Worm (Caenorhabditis elegans) whole organism, young adult: ENCODE data around the gene fbxc-32.
A peak's percentile ranks its signal among the peaks of the same experiment; 100 is the strongest.
"Not testable (repeated sequence)": the region's sequence is repeated elsewhere in the genome, so short reads cannot be mapped to it uniquely, and the experiment has no call there.

Source experiments
- B0035.1 ChIP-seq: sonication (generic microtip); optimal IDR thresholded peaks from 2 replicates; lab custom pipeline; 2016; ENCODE audit warnings: missing genetic modification characterization, mild to moderate bottlenecking, missing compliant biosample characterization, missing genotype, missing genetic modification reagents
- B0261.1 ChIP-seq: sonication (generic microtip); optimal IDR thresholded peaks from 2 replicates; lab custom pipeline; 2016; ENCODE audit warnings: mild to moderate bottlenecking, missing genetic modification characterization, moderate library complexity, missing compliant biosample characterization
- C06A6.2 ChIP-seq: fragments of 200-800 bp; sonication (Bioruptor generic); conservative IDR thresholded peaks from 2 replicates; pipeline ENCODE4 v1.3.6; 2022; ENCODE audit warnings: missing genetic modification characterization, missing compliant biosample characterization
- F37B4.10 ChIP-seq: fragments of 200-800 bp; sonication (Bioruptor generic); IDR thresholded peaks from 2 replicates; pipeline ENCODE4 v1.3.6; 2022; ENCODE audit warnings: missing genetic modification characterization, missing compliant biosample characterization
- F57A8.1 ChIP-seq: fragments of 200-800 bp; sonication (Bioruptor generic); optimal IDR thresholded peaks from 2 replicates; lab custom pipeline; 2018; ENCODE audit warnings: mild to moderate bottlenecking, missing genetic modification characterization, moderate library complexity, missing compliant biosample characterization
- K11D2.4 ChIP-seq: fragments of 200-800 bp; sonication (Bioruptor generic); IDR thresholded peaks from 2 replicates; pipeline ENCODE4 v1.3.6; 2022; ENCODE audit warnings: missing genetic modification reagents, missing genetic modification characterization, missing compliant biosample characterization
- T26A5.8 ChIP-seq: sonication (generic microtip); optimal IDR thresholded peaks from 2 replicates; lab custom pipeline; 2016; ENCODE audit warnings: missing genetic modification characterization, missing compliant biosample characterization
- Y53G8AR.9 ChIP-seq: fragments of 200-800 bp; sonication (Bioruptor generic); conservative IDR thresholded peaks from 2 replicates; pipeline ENCODE4 v1.3.6; 2022; ENCODE audit warnings: missing genetic modification reagents, missing genetic modification characterization, missing compliant biosample characterization
- aptf-2 ChIP-seq: fragments of 200-800 bp; sonication (Bioruptor generic); conservative IDR thresholded peaks from 2 replicates; pipeline ENCODE4 v1.3.6; 2022; ENCODE audit warnings: missing genetic modification reagents, missing genetic modification characterization, missing compliant biosample characterization
- attf-3 ChIP-seq: fragments of 200-800 bp; sonication (Bioruptor generic); conservative IDR thresholded peaks from 2 replicates; pipeline ENCODE4 v1.3.6; 2022; ENCODE audit warnings: missing genetic modification reagents, missing genetic modification characterization, missing compliant biosample characterization
- cebp-1 ChIP-seq, 2 experiments: fragments of 200-800 bp in 1 of 2; sonication (Bioruptor generic) in 1 of 2; sonication (generic microtip) in 1 of 2; IDR thresholded peaks in 1 of 2; optimal IDR thresholded peaks in 1 of 2; 2 replicates each; pipeline versions ENCODE4 v1.3.6 to Lab custom; 2017 to 2022; ENCODE audit warnings: missing compliant biosample characterization in 2 of 2, missing genetic modification characterization in 2 of 2, mild to moderate bottlenecking in 1 of 2, missing genetic modification reagents in 1 of 2, moderate library complexity in 1 of 2
- ceh-58 ChIP-seq: fragments of 200-800 bp; sonication (Bioruptor generic); IDR thresholded peaks from 2 replicates; pipeline ENCODE4 v1.3.6; 2022; ENCODE audit warnings: missing genetic modification characterization, missing compliant biosample characterization
- chd-7 ChIP-seq: sonication (generic microtip); optimal IDR thresholded peaks from 2 replicates; lab custom pipeline; 2016; ENCODE audit warnings: mild to moderate bottlenecking, missing genetic modification characterization, moderate library complexity, missing compliant biosample characterization
- egl-18 ChIP-seq: fragments of 200-800 bp; sonication (Bioruptor generic); IDR thresholded peaks from 2 replicates; pipeline ENCODE4 v1.3.6; 2022; ENCODE audit warnings: missing genetic modification reagents, missing genetic modification characterization, missing compliant biosample characterization
- gei-17 ChIP-seq: fragments of 200-800 bp; sonication (Bioruptor generic); optimal IDR thresholded peaks from 2 replicates; lab custom pipeline; 2018; ENCODE audit warnings: mild to moderate bottlenecking, missing genetic modification characterization, missing compliant biosample characterization
- hmg-1.2 ChIP-seq: fragments of 200-800 bp; sonication (Bioruptor generic); IDR thresholded peaks from 2 replicates; pipeline ENCODE4 v1.3.6; 2022; ENCODE audit warnings: missing genetic modification reagents, missing genetic modification characterization, missing compliant biosample characterization
- let-526 ChIP-seq: fragments of 200-800 bp; sonication (Bioruptor generic); IDR thresholded peaks from 2 replicates; pipeline ENCODE4 v1.3.6; 2022; ENCODE audit warnings: missing genetic modification reagents, missing genetic modification characterization, missing compliant biosample characterization
- lin-40 ChIP-seq: sonication (generic microtip); optimal IDR thresholded peaks from 2 replicates; lab custom pipeline; 2016; ENCODE audit warnings: missing genetic modification characterization, mild to moderate bottlenecking, missing compliant biosample characterization, missing genotype, missing genetic modification reagents
- lsl-1 ChIP-seq: fragments of 200-800 bp; sonication (Bioruptor generic); optimal IDR thresholded peaks from 2 replicates; lab custom pipeline; 2018; ENCODE audit warnings: mild to moderate bottlenecking, missing genetic modification characterization, moderate library complexity, missing compliant biosample characterization
- lsy-27 ChIP-seq: sonication (generic microtip); optimal IDR thresholded peaks from 2 replicates; lab custom pipeline; 2017; ENCODE audit warnings: missing genetic modification characterization, mild to moderate bottlenecking, missing compliant biosample characterization, antibody characterized with exemption, missing genotype, borderline replicate concordance; ENCODE audit not compliant: insufficient read depth
- madf-10 ChIP-seq: sonication (generic microtip); optimal IDR thresholded peaks from 2 replicates; lab custom pipeline; 2016; ENCODE audit warnings: mild to moderate bottlenecking, missing genetic modification characterization, missing compliant biosample characterization
- madf-3 ChIP-seq: fragments of 200-800 bp; sonication (Bioruptor generic); IDR thresholded peaks from 2 replicates; pipeline ENCODE4 v1.3.6; 2022; ENCODE audit warnings: missing genetic modification reagents, missing genetic modification characterization, missing compliant biosample characterization
- nfya-2 ChIP-seq: fragments of 200-800 bp; sonication (Bioruptor generic); IDR thresholded peaks from 2 replicates; pipeline ENCODE4 v1.3.6; 2022; ENCODE audit warnings: missing genetic modification reagents, missing genetic modification characterization, missing compliant biosample characterization
- nhr-27 ChIP-seq: fragments of 200-800 bp; sonication (Bioruptor generic); optimal IDR thresholded peaks from 2 replicates; lab custom pipeline; 2018; ENCODE audit warnings: mild to moderate bottlenecking, missing genetic modification characterization, moderate library complexity, missing compliant biosample characterization
- nhr-80 ChIP-seq: sonication (generic microtip); optimal IDR thresholded peaks from 2 replicates; lab custom pipeline; 2016; ENCODE audit warnings: missing genetic modification characterization, missing compliant biosample characterization
- pbrm-1 ChIP-seq: fragments of 200-800 bp; sonication (Bioruptor generic); IDR thresholded peaks from 2 replicates; pipeline ENCODE4 v1.3.6; 2022; ENCODE audit warnings: missing genetic modification reagents, missing genetic modification characterization, missing compliant biosample characterization
- pha-4 ChIP-seq: fragments of 150-350 bp; sonication (generic microtip); optimal IDR thresholded peaks from 2 replicates; lab custom pipeline; 2014; ENCODE audit warnings: missing biosample characterization, missing genetic modification reagents, missing genetic modification characterization
- snpc-1.1 ChIP-seq: sonication (generic microtip); optimal IDR thresholded peaks from 2 replicates; lab custom pipeline; 2017; ENCODE audit warnings: missing genetic modification characterization, mild to moderate bottlenecking, missing compliant biosample characterization, antibody characterized with exemption, moderate library complexity, missing genotype, missing genetic modification reagents; ENCODE audit not compliant: insufficient read depth
- snpc-1.3 ChIP-seq: sonication (generic microtip); optimal IDR thresholded peaks from 2 replicates; lab custom pipeline; 2017; ENCODE audit warnings: missing genetic modification characterization, mild to moderate bottlenecking, missing compliant biosample characterization, antibody characterized with exemption, moderate library complexity, missing genotype, missing genetic modification reagents; ENCODE audit not compliant: insufficient read depth
- snpc-3.4 ChIP-seq: sonication (generic microtip); optimal IDR thresholded peaks from 2 replicates; lab custom pipeline; 2017; ENCODE audit warnings: missing genetic modification characterization, mild to moderate bottlenecking, missing compliant biosample characterization, antibody characterized with exemption, moderate library complexity, missing genotype, missing genetic modification reagents
- snpc-4 ChIP-seq, 5 experiments: fragments of 150-350 bp in 1 of 5; sonication (generic microtip) in 4 of 5; optimal IDR thresholded peaks; 2 replicates each; lab custom pipeline; 2014 to 2018; ENCODE audit warnings: missing genetic modification characterization in 5 of 5, missing biosample characterization in 3 of 5, antibody characterized with exemption in 2 of 5, mild to moderate bottlenecking in 2 of 5, missing compliant biosample characterization in 2 of 5, missing genotype in 2 of 5, moderate library complexity in 2 of 5, missing genetic modification reagents in 1 of 5
- sptf-2 ChIP-seq: fragments of 200-800 bp; sonication (Bioruptor generic); optimal IDR thresholded peaks from 2 replicates; lab custom pipeline; 2018; ENCODE audit warnings: mild to moderate bottlenecking, missing genetic modification characterization, missing compliant biosample characterization
- tbx-9 ChIP-seq: sonication (generic microtip); optimal IDR thresholded peaks from 2 replicates; lab custom pipeline; 2016; ENCODE audit warnings: borderline replicate concordance, missing genetic modification characterization, inconsistent platforms, missing compliant biosample characterization
- unc-130 ChIP-seq: sonication (generic microtip); optimal IDR thresholded peaks from 2 replicates; lab custom pipeline; 2016; ENCODE audit warnings: missing genetic modification reagents, missing genetic modification characterization, missing compliant biosample characterization
- zfh-2 ChIP-seq: fragments of 200-800 bp; sonication (Bioruptor generic); conservative IDR thresholded peaks from 2 replicates; pipeline ENCODE4 v1.3.6; 2022; ENCODE audit warnings: missing genetic modification reagents, missing genetic modification characterization, missing compliant biosample characterization
- ztf-26 ChIP-seq: sonication (generic microtip); optimal IDR thresholded peaks from 2 replicates; lab custom pipeline; 2017; ENCODE audit warnings: missing genetic modification characterization, missing compliant biosample characterization
- ztf-3 ChIP-seq: fragments of 200-800 bp; sonication (Bioruptor generic); optimal IDR thresholded peaks from 2 replicates; lab custom pipeline; 2018; ENCODE audit warnings: mild to moderate bottlenecking, missing genetic modification characterization, missing compliant biosample characterization

The fbxc-32 gene

ce11 chrII:958618-959017 is 10.6 kb upstream of the fbxc-32 start, which contains the start of gene sdz-4:
TSS of gene sdz-4 (plus strand) at chrII:958918.
- no peak for TF ChIP-seq nhr-27 (tag; lab: Kevin White, UChicago)
- TF ChIP-seq B0261.1 (tag; lab: Kevin White, UChicago) = no peak
- TF ChIP-seq gei-17 = no peak
- TF ChIP-seq, all 124 proteins: peak for 0

ce11 chrII:954626-955025 is 6.6 kb upstream of the fbxc-32 start, which contains the start of gene fbxc-7:
TSS of gene fbxc-7 (plus strand) at chrII:954926.
- not testable (repeated sequence) for TF ChIP-seq madf-10 (tag; lab: Kevin White, UChicago); egl-18; snpc-1.1 (tag; lab: Kevin White, UChicago)
- TF ChIP-seq, all 124 proteins: peak for 0; not testable (repeated sequence) for 124

- TF ChIP-seq zfh-2 (GFP tag; lab: Robert Waterston, UW) = 0 out of 2 replicates have a peak, but pooled peaks have one; percentile 5
- TF ChIP-seq nfya-2 (GFP tag; lab: Robert Waterston, UW) = no peak
- TF ChIP-seq, all 124 proteins: peak for 1
Observed at ce11 chrII:953052-953451, 5.1 kb upstream of the fbxc-32 start.

DNA sequence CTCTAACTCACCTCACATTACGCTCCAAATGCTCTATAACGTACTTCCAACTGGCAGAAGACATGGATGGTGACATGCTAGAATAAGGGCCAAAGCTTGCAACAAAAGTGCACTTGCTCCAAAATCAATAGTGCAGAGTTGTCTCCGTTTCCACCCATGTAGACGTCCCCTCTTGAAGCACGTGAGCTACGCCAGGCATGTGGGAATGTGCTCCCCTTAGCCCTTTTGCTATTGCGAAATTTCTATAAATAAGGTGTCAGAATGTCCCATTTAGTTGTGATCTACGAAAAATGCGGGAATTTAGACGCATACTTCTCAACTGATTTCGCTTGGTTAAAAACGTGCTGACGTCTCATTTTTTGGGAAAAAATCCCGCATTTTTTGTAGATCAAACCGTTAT is 2.4 kb upstream of the fbxc-32 start:
- TF ChIP-seq cebp-1 (GFP tag; IDR thresholded peaks at IDR 0.05; lab: Robert Waterston, UW) (peak; percentile 68), cebp-1 (tag; optimal IDR thresholded peaks at IDR 0.05; lab: Kevin White, UChicago) (peak; percentile 91), B0035.1 (tag; lab: Kevin White, UChicago) (no peak), ztf-26 (tag; lab: Kevin White, UChicago) (no peak), pbrm-1 (GFP tag; lab: Robert Waterston, UW) (no peak), C06A6.2 (GFP tag; lab: Robert Waterston, UW) (no peak), madf-3 (GFP tag; lab: Robert Waterston, UW) (0 out of 2 replicates have a peak, but pooled peaks have one; percentile 41), ztf-3 (GFP tag; lab: Kevin White, UChicago) (no peak), chd-7 (tag; lab: Kevin White, UChicago) (no peak), snpc-3.4 (tag; lab: Kevin White, UChicago) (no peak), Y53G8AR.9 (no peak), K11D2.4 (no peak)

DNA sequence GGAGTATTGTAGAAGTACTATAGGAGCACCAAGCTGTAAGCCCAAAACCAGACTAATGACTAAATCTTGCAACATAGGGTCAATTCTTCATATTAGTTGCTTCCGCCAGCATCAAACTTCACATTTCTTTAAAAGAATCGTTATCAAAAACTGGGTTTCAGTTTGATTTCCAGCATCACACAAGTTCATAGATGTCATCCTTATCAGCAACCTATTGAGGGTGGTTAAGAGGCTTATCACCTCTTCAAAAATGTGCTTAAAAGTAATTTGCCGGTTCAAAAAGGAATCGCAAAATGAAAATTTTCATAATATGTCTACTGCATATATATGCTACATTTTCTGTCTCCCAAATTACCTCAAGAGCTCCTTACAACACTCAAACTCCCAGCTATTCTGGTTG is 4.2 kb downstream of the fbxc-32 start, which contains the start of gene clec-43:
Gene clec-43 (plus strand): TSS at position 294 of the 400 bp plus-strand sequence.
- TF ChIP-seq nhr-80 (tag; lab: Kevin White, UChicago) (peak; percentile 70), F37B4.10 (0 out of 2 replicates have a peak, but pooled peaks have one; percentile 23), snpc-4 (GFP tag; optimal IDR thresholded peaks at IDR 0.05; lab: Kevin White, UChicago) (no peak), snpc-4 (tag; optimal IDR thresholded peaks at IDR 0.05; lab: Kevin White, UChicago) (no peak)

ce11 chrII:940779-941178 is 7.2 kb downstream of the fbxc-32 start, which contains the start of gene fbxc-36:
TSS of gene fbxc-36 (plus strand) at chrII:940983.
- no peak for TF ChIP-seq F57A8.1 (GFP tag; lab: Kevin White, UChicago)
- no peak for TF ChIP-seq lsy-27
- TF ChIP-seq let-526 (GFP tag; lab: Robert Waterston, UW) = no peak
- no peak for TF ChIP-seq ceh-58 (GFP tag; lab: Robert Waterston, UW)
- no peak for TF ChIP-seq madf-10 (tag; lab: Kevin White, UChicago)
- no peak for TF ChIP-seq tbx-9 (tag; lab: Kevin White, UChicago)
- TF ChIP-seq sptf-2 (GFP tag; lab: Kevin White, UChicago) = no peak
- TF ChIP-seq unc-130 (GFP tag; lab: Kevin White, UChicago) = no peak
- no peak for TF ChIP-seq pha-4 (tag; lab: Kevin White, UChicago)
- no peak for TF ChIP-seq hmg-1.2 (GFP tag; lab: Robert Waterston, UW)
- no peak for TF ChIP-seq lsl-1
- no peak for TF ChIP-seq T26A5.8
- no peak for TF ChIP-seq aptf-2
- no peak for TF ChIP-seq lin-40 (tag; lab: Kevin White, UChicago)
- TF ChIP-seq snpc-1.3 (tag; lab: Kevin White, UChicago) = no peak
- TF ChIP-seq attf-3 = no peak
- TF ChIP-seq, all 124 proteins: peak for 0
